Fruit fly (Drosophila melanogaster) whole organism, prepupa: ENCODE data around the gene CG3655.

Source experiments
- CG10631 ChIP-seq: fragments of 200-800 bp; sonication (Bioruptor generic); optimal IDR thresholded peaks from 2 replicates; lab custom pipeline; 2016; ENCODE audit warnings: missing biosample characterization, missing genetic modification characterization
- CG11294 ChIP-seq: fragments of 200-800 bp; sonication (Bioruptor generic); IDR thresholded peaks from 2 replicates; pipeline ENCODE4 v1.3.6; 2022; ENCODE audit warnings: missing biosample characterization, missing genetic modification characterization
- CG11762 ChIP-seq: fragments of 200-800 bp; sonication (Bioruptor generic); optimal IDR thresholded peaks from 3 replicates; lab custom pipeline; 2016; ENCODE audit warnings: missing biosample characterization, missing genetic modification characterization; ENCODE audit not compliant: insufficient read depth
- CG15336 ChIP-seq: fragments of 200-800 bp; sonication (Bioruptor generic); IDR thresholded peaks from 2 replicates; pipeline ENCODE4 v1.3.6; 2022; ENCODE audit warnings: missing biosample characterization, missing genetic modification characterization
- CG1621 ChIP-seq: fragments of 200-800 bp; sonication (Bioruptor generic); optimal IDR thresholded peaks from 3 replicates; lab custom pipeline; 2018; ENCODE audit warnings: missing biosample characterization, mild to moderate bottlenecking, missing genetic modification characterization
- CG16779 ChIP-seq: fragments of 200-800 bp; sonication (Bioruptor generic); optimal IDR thresholded peaks from 3 replicates; lab custom pipeline; 2017; ENCODE audit warnings: missing biosample characterization, mild to moderate bottlenecking, missing genetic modification characterization
- CG34406 ChIP-seq: fragments of 200-800 bp; sonication (Bioruptor generic); optimal IDR thresholded peaks from 3 replicates; lab custom pipeline; 2016; ENCODE audit warnings: missing biosample characterization, missing genetic modification characterization
- CG3919 ChIP-seq: fragments of 200-800 bp; sonication (Bioruptor generic); optimal IDR thresholded peaks from 3 replicates; lab custom pipeline; 2016; ENCODE audit warnings: missing biosample characterization, missing genetic modification characterization
- CG4318 ChIP-seq: fragments of 200-800 bp; sonication (Bioruptor generic); optimal IDR thresholded peaks from 3 replicates; lab custom pipeline; 2017; ENCODE audit warnings: missing biosample characterization, mild to moderate bottlenecking, missing genetic modification characterization
- CG6163 ChIP-seq: fragments of 200-800 bp; sonication (Bioruptor generic); IDR thresholded peaks from 3 replicates; pipeline ENCODE4 v1.3.6; 2022; ENCODE audit warnings: missing biosample characterization, missing genetic modification characterization
- CG6276 ChIP-seq: fragments of 200-800 bp; sonication (Bioruptor generic); optimal IDR thresholded peaks from 2 replicates; lab custom pipeline; 2017; ENCODE audit warnings: missing biosample characterization, mild to moderate bottlenecking, missing genetic modification characterization
- CG6808 ChIP-seq: fragments of 200-800 bp; sonication (Bioruptor generic); optimal IDR thresholded peaks from 3 replicates; lab custom pipeline; 2017; ENCODE audit warnings: missing biosample characterization, missing genetic modification characterization, mild to moderate bottlenecking, moderate library complexity, missing genetic modification reagents
- CG7368 ChIP-seq: fragments of 200-800 bp; sonication (Bioruptor generic); optimal IDR thresholded peaks from 3 replicates; lab custom pipeline; 2016; ENCODE audit warnings: missing biosample characterization, missing genetic modification characterization
- CG8119 ChIP-seq: fragments of 200-800 bp; sonication (Bioruptor generic); IDR thresholded peaks from 3 replicates; pipeline ENCODE4 v1.3.6; 2022; ENCODE audit warnings: missing biosample characterization, missing genetic modification characterization
- CG8319 ChIP-seq: fragments of 200-800 bp; sonication (Bioruptor generic); optimal IDR thresholded peaks from 3 replicates; lab custom pipeline; 2016; ENCODE audit warnings: missing biosample characterization, missing genetic modification characterization
- CG8632 ChIP-seq: fragments of 200-800 bp; sonication (Bioruptor generic); optimal IDR thresholded peaks from 3 replicates; lab custom pipeline; 2016; ENCODE audit warnings: missing biosample characterization, missing genetic modification characterization
- CG9139 ChIP-seq: fragments of 200-800 bp; sonication (Bioruptor generic); optimal IDR thresholded peaks from 3 replicates; lab custom pipeline; 2017; ENCODE audit warnings: missing biosample characterization, mild to moderate bottlenecking, missing genetic modification characterization
- Eip75B ChIP-seq: fragments of 200-800 bp; sonication (Bioruptor generic); optimal IDR thresholded peaks from 3 replicates; lab custom pipeline; 2016; ENCODE audit warnings: missing biosample characterization, missing genetic modification characterization
- Eip78C ChIP-seq: fragments of 200-800 bp; sonication (Bioruptor generic); peaks from one replicate; lab custom pipeline; 2016; ENCODE audit warnings: missing biosample characterization, missing genetic modification characterization
- Hr38 ChIP-seq: sonication (Bioruptor generic); optimal IDR thresholded peaks from 2 replicates; lab custom pipeline; 2016; ENCODE audit warnings: missing biosample characterization, missing genetic modification characterization
- Hr39 ChIP-seq: fragments of 200-800 bp; sonication (Bioruptor generic); optimal IDR thresholded peaks from 2 replicates; lab custom pipeline; 2016; ENCODE audit warnings: missing biosample characterization, missing genetic modification characterization
- Hr4 ChIP-seq: fragments of 200-800 bp; sonication (Bioruptor generic); optimal IDR thresholded peaks from 3 replicates; lab custom pipeline; 2016; ENCODE audit warnings: missing biosample characterization, missing genetic modification characterization
- Lpt ChIP-seq: fragments of 200-800 bp; sonication (Bioruptor generic); optimal IDR thresholded peaks from 3 replicates; lab custom pipeline; 2016; ENCODE audit warnings: missing biosample characterization, missing genetic modification characterization
- Met ChIP-seq: fragments of 200-800 bp; sonication (Bioruptor generic); optimal IDR thresholded peaks from 3 replicates; lab custom pipeline; 2016; ENCODE audit warnings: missing biosample characterization, missing genetic modification characterization
- Smox ChIP-seq: fragments of 200-800 bp; sonication (Bioruptor generic); optimal IDR thresholded peaks from 3 replicates; lab custom pipeline; 2016; ENCODE audit warnings: missing biosample characterization, missing genetic modification characterization
- Sox102F ChIP-seq: fragments of 200-800 bp; sonication (Bioruptor generic); optimal IDR thresholded peaks from 2 replicates; lab custom pipeline; 2016; ENCODE audit warnings: missing biosample characterization, mild to moderate bottlenecking, missing genetic modification characterization
- Sox15 ChIP-seq: fragments of 200-800 bp; sonication (Bioruptor generic); optimal IDR thresholded peaks from 3 replicates; lab custom pipeline; 2016; ENCODE audit warnings: missing biosample characterization, missing genetic modification characterization
- achi ChIP-seq: fragments of 200-800 bp; sonication (Bioruptor generic); optimal IDR thresholded peaks from 3 replicates; lab custom pipeline; 2016; ENCODE audit warnings: missing biosample characterization, missing genetic modification characterization
- acj6 ChIP-seq: fragments of 200-800 bp; sonication (Bioruptor generic); optimal IDR thresholded peaks from 3 replicates; lab custom pipeline; 2016; ENCODE audit warnings: missing biosample characterization, missing genetic modification characterization
- cyc ChIP-seq: fragments of 200-800 bp; sonication (Bioruptor generic); optimal IDR thresholded peaks from 3 replicates; lab custom pipeline; 2016; ENCODE audit warnings: missing biosample characterization, missing genetic modification characterization
- dsx ChIP-seq: fragments of 200-800 bp; optimal IDR thresholded peaks from 3 replicates; lab custom pipeline; 2019; ENCODE audit warnings: missing biosample characterization, mild to moderate bottlenecking, missing genetic modification characterization, moderate library complexity; ENCODE audit not compliant: poor library complexity, severe bottlenecking
- eg ChIP-seq: fragments of 200-800 bp; sonication (Bioruptor generic); IDR thresholded peaks from 3 replicates; pipeline ENCODE4 v1.3.6; 2022; ENCODE audit warnings: missing biosample characterization, missing genetic modification characterization
- fd85E ChIP-seq: fragments of 200-800 bp; sonication (Bioruptor generic); optimal IDR thresholded peaks from 3 replicates; lab custom pipeline; 2016; ENCODE audit warnings: missing biosample characterization, missing genetic modification characterization
- fkh ChIP-seq: fragments of 200-800 bp; sonication (Bioruptor generic); optimal IDR thresholded peaks from 3 replicates; lab custom pipeline; 2017; ENCODE audit warnings: missing biosample characterization, mild to moderate bottlenecking, missing genetic modification characterization, moderate library complexity
- net ChIP-seq: fragments of 200-800 bp; sonication (Bioruptor generic); optimal IDR thresholded peaks from 3 replicates; lab custom pipeline; 2016; ENCODE audit warnings: missing biosample characterization, missing genetic modification characterization
- spab ChIP-seq: fragments of 200-800 bp; sonication (Bioruptor generic); optimal IDR thresholded peaks from 2 replicates; lab custom pipeline; 2017; ENCODE audit warnings: missing biosample characterization, mild to moderate bottlenecking, missing genetic modification characterization, missing genetic modification reagents
- topi ChIP-seq: fragments of 200-800 bp; sonication (Bioruptor generic); optimal IDR thresholded peaks from 3 replicates; lab custom pipeline; 2016; ENCODE audit warnings: missing biosample characterization, missing genetic modification characterization

CG3655 gene

dm6 chrX:1051251-1051629 lies 83.5 kb downstream of the CG3655 start, which contains the start of gene CG14629 (continued):
- TF ChIP-seq net (GFP tag; lab: Kevin White, UChicago) (peak; percentile 0), fkh (GFP tag; lab: Kevin White, UChicago) (peak; percentile 20), CG1621 (tag; lab: Kevin White, UChicago) (no peak), CG8119 (GFP tag; lab: Robert Waterston, UW) (no peak), dsx (GFP tag; lab: Kevin White, UChicago) (no peak), Lpt (GFP tag; lab: Kevin White, UChicago) (no peak), Eip78C (GFP tag; lab: Kevin White, UChicago) (peak; percentile 30), CG7368 (GFP tag; lab: Kevin White, UChicago) (no peak), CG3919 (GFP tag; lab: Kevin White, UChicago) (no peak), CG6163 (no peak), achi (GFP tag; lab: Kevin White, UChicago) (no peak), CG16779 (tag; lab: Kevin White, UChicago) (peak; percentile 1), Hr39 (GFP tag; lab: Kevin White, UChicago) (no peak), CG11762 (no peak), CG9139 (GFP tag; lab: Kevin White, UChicago) (no peak), CG34406 (no peak), CG6276 (GFP tag; lab: Kevin White, UChicago) (no peak), topi (GFP tag; lab: Kevin White, UChicago) (no peak), eg (GFP tag; lab: Robert Waterston, UW) (no peak), Sox15 (no peak), cyc (GFP tag; lab: Kevin White, UChicago) (no peak)

dm6 chrX:1050617-1051250 lies 84.0 kb downstream of the CG3655 start:
- TF ChIP-seq Hr39 (GFP tag; lab: Kevin White, UChicago) (no peak), Hr4 (GFP tag; lab: Kevin White, UChicago) (no peak), Smox (GFP tag; lab: Kevin White, UChicago) (no peak), CG4318 (GFP tag; lab: Kevin White, UChicago) (no peak), Sox102F (GFP tag; lab: Kevin White, UChicago) (no peak), CG6808 (GFP tag; lab: Kevin White, UChicago) (no peak), CG8319 (no peak), CG8632 (no peak), CG11762 (no peak), CG15336 (GFP tag; lab: Robert Waterston, UW) (no peak), Met (GFP tag; lab: Kevin White, UChicago) (no peak)
- TF ChIP-seq, all 60 proteins: peak for 0

- TF ChIP-seq fkh (GFP tag; lab: Kevin White, UChicago) = peak; percentile 21
- 0 out of 3 replicates have a peak, but pooled peaks have one; percentile 21 for TF ChIP-seq eg (GFP tag; lab: Robert Waterston, UW)
- no peak for TF ChIP-seq Lpt (GFP tag; lab: Kevin White, UChicago)
Observed at dm6 chrX:1047695-1048094, 87.0 kb downstream of the CG3655 start.

- TF ChIP-seq Smox (GFP tag; lab: Kevin White, UChicago) (no peak), Sox15 (no peak), CG7368 (GFP tag; lab: Kevin White, UChicago) (no peak), Hr38 (no peak), CG10631 (GFP tag; lab: Kevin White, UChicago) (no peak), CG34406 (no peak), topi (GFP tag; lab: Kevin White, UChicago) (no peak), fd85E (GFP tag; lab: Kevin White, UChicago) (no peak), fkh (GFP tag; lab: Kevin White, UChicago) (no peak), spab (GFP tag; lab: Kevin White, UChicago) (no peak), CG11294 (GFP tag; lab: Robert Waterston, UW) (no peak), CG11762 (no peak), Hr39 (GFP tag; lab: Kevin White, UChicago) (no peak), Eip78C (GFP tag; lab: Kevin White, UChicago) (no peak), Eip75B (GFP tag; lab: Kevin White, UChicago) (no peak), acj6 (GFP tag; lab: Kevin White, UChicago) (no peak)
- TF ChIP-seq, all 60 proteins: peak for 0
Observed at dm6 chrX:1045924-1046323, 88.8 kb downstream of the CG3655 start, which contains the start of gene CG42259. Gene CG42259 (plus strand): TSS chrX:1046224.
